Fruit fly (Drosophila melanogaster) whole organism, embryonic: Measurements from ENCODE around the gene Mocs2A.

ENCODE experiments used
- Ada2b ChIP-seq: fragments of 200-800 bp; sonication (Bioruptor generic); IDR thresholded peaks from 2 replicates; pipeline ENCODE4 v1.3.6; 2022; ENCODE audit warnings: missing biosample characterization, missing genetic modification characterization
- Atf3 ChIP-seq: fragments of 200-800 bp; sonication (Bioruptor generic); optimal IDR thresholded peaks from 3 replicates; lab custom pipeline; 2016; ENCODE audit warnings: missing biosample characterization, missing genetic modification characterization
- Bgb ChIP-seq: fragments of 200-800 bp; sonication (Bioruptor generic); IDR thresholded peaks from 2 replicates; pipeline ENCODE4 v1.3.6; 2022; ENCODE audit warnings: missing biosample characterization, missing genetic modification characterization; ENCODE audit not compliant: partially characterized antibody
- CG11560 ChIP-seq: fragments of 200-800 bp; sonication (Bioruptor generic); IDR thresholded peaks from 3 replicates; pipeline ENCODE4 v1.3.6; 2022; ENCODE audit warnings: missing biosample characterization, missing genetic modification characterization
- CG13424 ChIP-seq: fragments of 200-800 bp; sonication (Bioruptor generic); optimal IDR thresholded peaks from 2 replicates; lab custom pipeline; 2019; ENCODE audit warnings: missing biosample characterization, mild to moderate bottlenecking, missing genetic modification characterization, moderate library complexity
- CG14050 ChIP-seq: fragments of 200-800 bp; sonication (Bioruptor generic); IDR thresholded peaks from 3 replicates; pipeline ENCODE4 v1.3.6; 2022; ENCODE audit warnings: missing biosample characterization, missing genetic modification characterization
- CG15479 ChIP-seq: fragments of 200-800 bp; sonication (Bioruptor generic); optimal IDR thresholded peaks from 3 replicates; lab custom pipeline; 2019; ENCODE audit warnings: missing biosample characterization, mild to moderate bottlenecking, missing genetic modification characterization, moderate library complexity
- CG16779 ChIP-seq: fragments of 200-800 bp; sonication (Bioruptor generic); IDR thresholded peaks from 2 replicates; pipeline ENCODE4 v1.3.6; 2022; ENCODE audit warnings: missing biosample characterization, missing genetic modification characterization
- CG17385 ChIP-seq: fragments of 200-800 bp; sonication (Bioruptor generic); optimal IDR thresholded peaks from 3 replicates; lab custom pipeline; 2018; ENCODE audit warnings: missing biosample characterization, mild to moderate bottlenecking, missing genetic modification characterization
- CG1832 ChIP-seq: fragments of 200-800 bp; sonication (Bioruptor generic); optimal IDR thresholded peaks from 2 replicates; lab custom pipeline; 2017; ENCODE audit warnings: missing biosample characterization, mild to moderate bottlenecking, missing genetic modification characterization, inconsistent platforms
- CG2120 ChIP-seq: fragments of 200-800 bp; sonication (Bioruptor generic); optimal IDR thresholded peaks from 3 replicates; lab custom pipeline; 2016; ENCODE audit warnings: missing biosample characterization, missing genetic modification characterization
- CG3065 ChIP-seq: fragments of 200-800 bp; sonication (Bioruptor generic); optimal IDR thresholded peaks from 2 replicates; lab custom pipeline; 2016; ENCODE audit warnings: missing biosample characterization, missing genetic modification characterization
- CG3726 ChIP-seq: fragments of 200-800 bp; sonication (Bioruptor generic); IDR thresholded peaks from 3 replicates; pipeline ENCODE4, ENCODE4 v1.3.6; 2022; ENCODE audit warnings: missing biosample characterization, missing genetic modification characterization
- CG4424 ChIP-seq: fragments of 200-800 bp; sonication (Bioruptor generic); optimal IDR thresholded peaks from 3 replicates; lab custom pipeline; 2016; ENCODE audit warnings: missing biosample characterization, missing genetic modification characterization
- CG9932 ChIP-seq: fragments of 200-800 bp; sonication (Bioruptor generic); IDR thresholded peaks from 2 replicates; pipeline ENCODE4 v1.3.6; 2022; ENCODE audit warnings: missing biosample characterization, missing genetic modification characterization
- D ChIP-seq, 2 experiments: fragments of 200-800 bp in 1 of 2; fragments of >200 bp in 1 of 2; sonication (Bioruptor generic) in 1 of 2; optimal IDR thresholded peaks; 2 replicates in 1 of 2; 3 replicates in 1 of 2; lab custom pipeline; 2017; ENCODE audit warnings: mild to moderate bottlenecking in 1 of 2, missing biosample characterization in 1 of 2, missing genetic modification characterization in 1 of 2, missing genetic modification reagents in 1 of 2
- Deaf1 ChIP-seq: fragments of 200-800 bp; optimal IDR thresholded peaks from 3 replicates; lab custom pipeline; 2019; ENCODE audit warnings: missing biosample characterization, mild to moderate bottlenecking, missing genetic modification characterization, moderate library complexity
- Dek ChIP-seq: fragments of 200-800 bp; sonication (Bioruptor generic); optimal IDR thresholded peaks from 3 replicates; lab custom pipeline; 2019; ENCODE audit warnings: missing biosample characterization, mild to moderate bottlenecking, missing genetic modification characterization, moderate library complexity
- HLH54F ChIP-seq: fragments of 200-800 bp; sonication (Bioruptor generic); optimal IDR thresholded peaks from 3 replicates; lab custom pipeline; 2016; ENCODE audit warnings: missing biosample characterization, missing genetic modification characterization
- Kr ChIP-seq: fragments of 200-800 bp; sonication (Bioruptor generic); optimal IDR thresholded peaks from 2 replicates; lab custom pipeline; 2017; ENCODE audit warnings: missing biosample characterization, mild to moderate bottlenecking, missing genetic modification characterization
- Lpt ChIP-seq: fragments of >200 bp; optimal IDR thresholded peaks from 2 replicates; lab custom pipeline; 2018; ENCODE audit warnings: missing biosample characterization, missing genetic modification characterization
- Med ChIP-seq: fragments of 200-800 bp; sonication (Bioruptor generic); peaks from one replicate; lab custom pipeline; 2016; ENCODE audit warnings: missing biosample characterization, missing genetic modification characterization, mild to moderate bottlenecking, inconsistent platforms, moderate library complexity
- NK7.1 ChIP-seq: fragments of 200-800 bp; sonication (Bioruptor generic); optimal IDR thresholded peaks from 3 replicates; lab custom pipeline; 2016; ENCODE audit warnings: missing biosample characterization, missing genetic modification characterization
- Nf-YB ChIP-seq: fragments of 200-800 bp; sonication (Bioruptor generic); optimal IDR thresholded peaks from 3 replicates; lab custom pipeline; 2019; ENCODE audit warnings: missing biosample characterization, mild to moderate bottlenecking, missing genetic modification characterization, moderate library complexity
- NfI ChIP-seq: fragments of 200-800 bp; sonication (Bioruptor generic); optimal IDR thresholded peaks from 3 replicates; lab custom pipeline; 2018; ENCODE audit warnings: missing biosample characterization, mild to moderate bottlenecking, missing genetic modification characterization, moderate library complexity
- Sry-β ChIP-seq: fragments of 200-800 bp; sonication (Bioruptor generic); optimal IDR thresholded peaks from 2 replicates; lab custom pipeline; 2018; ENCODE audit warnings: missing biosample characterization, mild to moderate bottlenecking, missing genetic modification characterization, moderate library complexity
- Trl ChIP-seq, 3 experiments: fragments of >200 bp in 2 of 3; fragments of 200-800 bp in 1 of 3; sonication (Bioruptor generic) in 1 of 3; optimal IDR thresholded peaks; 2 replicates in 1 of 3; 3 replicates in 2 of 3; lab custom pipeline; 2016 to 2017; ENCODE audit warnings: missing biosample characterization in 1 of 3, missing genetic modification characterization in 1 of 3
- bsh ChIP-seq, 2 experiments: fragments of 200-800 bp; sonication (Bioruptor generic); optimal IDR thresholded peaks; 2 replicates each; lab custom pipeline; 2017 to 2018; ENCODE audit warnings: mild to moderate bottlenecking in 2 of 2, missing biosample characterization in 2 of 2, missing genetic modification characterization in 2 of 2, moderate library complexity in 1 of 2
- cg ChIP-seq: fragments of 200-800 bp; sonication (Bioruptor generic); optimal IDR thresholded peaks from 3 replicates; lab custom pipeline; 2019; ENCODE audit warnings: missing biosample characterization, mild to moderate bottlenecking, missing genetic modification characterization, moderate library complexity
- ci ChIP-seq: fragments of 200-800 bp; sonication (Bioruptor generic); IDR thresholded peaks from 3 replicates; pipeline ENCODE4 v1.3.6; 2022; ENCODE audit warnings: missing biosample characterization, missing genetic modification characterization
- crc ChIP-seq: fragments of 200-800 bp; sonication (Bioruptor generic); optimal IDR thresholded peaks from 2 replicates; lab custom pipeline; 2016; ENCODE audit warnings: missing biosample characterization, missing genetic modification characterization
- crp ChIP-seq, 2 experiments: fragments of 200-800 bp; sonication (Bioruptor generic); optimal IDR thresholded peaks; 2 replicates in 1 of 2; 3 replicates in 1 of 2; lab custom pipeline; 2017; ENCODE audit warnings: missing biosample characterization in 2 of 2, missing genetic modification characterization in 2 of 2, mild to moderate bottlenecking in 1 of 2, moderate library complexity in 1 of 2
- cwo ChIP-seq: fragments of 200-800 bp; sonication (Bioruptor generic); optimal IDR thresholded peaks from 3 replicates; lab custom pipeline; 2017; ENCODE audit warnings: missing biosample characterization, missing genetic modification characterization, mild to moderate bottlenecking, moderate library complexity, missing genetic modification reagents
- danr ChIP-seq: fragments of 200-800 bp; sonication (Bioruptor generic); IDR thresholded peaks from 2 replicates; pipeline ENCODE4 v1.3.6; 2022; ENCODE audit warnings: missing biosample characterization, missing genetic modification characterization
- esg ChIP-seq: fragments of 200-800 bp; sonication (Bioruptor generic); conservative IDR thresholded peaks from 2 replicates; pipeline ENCODE4 v1.3.6; 2022; ENCODE audit warnings: missing biosample characterization, missing genetic modification characterization
- exex ChIP-seq: fragments of 200-800 bp; sonication (Bioruptor generic); optimal IDR thresholded peaks from 4 replicates; lab custom pipeline; 2018; ENCODE audit warnings: missing biosample characterization, mild to moderate bottlenecking, missing genetic modification characterization, moderate library complexity
- ftz-f1 ChIP-seq: fragments of 200-800 bp; sonication (Bioruptor generic); optimal IDR thresholded peaks from 2 replicates; lab custom pipeline; 2016; ENCODE audit warnings: missing biosample characterization, missing genetic modification characterization
- klu ChIP-seq: fragments of 200-800 bp; sonication (Bioruptor generic); IDR thresholded peaks from 2 replicates; pipeline ENCODE4 v1.3.6; 2022; ENCODE audit warnings: missing biosample characterization, missing genetic modification characterization
- lab ChIP-seq: fragments of 200-800 bp; sonication (Bioruptor generic); optimal IDR thresholded peaks from 3 replicates; lab custom pipeline; 2017; ENCODE audit warnings: missing biosample characterization, missing genetic modification characterization, mild to moderate bottlenecking, moderate library complexity, missing genetic modification reagents
- lmd ChIP-seq: fragments of 200-800 bp; sonication (Bioruptor generic); IDR thresholded peaks from 2 replicates; pipeline ENCODE4 v1.3.6; 2022; ENCODE audit warnings: missing biosample characterization, missing genetic modification characterization
- nerfin-1 ChIP-seq: fragments of 200-800 bp; sonication (Bioruptor generic); optimal IDR thresholded peaks from 3 replicates; lab custom pipeline; 2019; ENCODE audit warnings: missing biosample characterization, mild to moderate bottlenecking, missing genetic modification characterization, moderate library complexity
- pzg ChIP-seq: fragments of 200-800 bp; sonication (Bioruptor generic); optimal IDR thresholded peaks from 3 replicates; lab custom pipeline; 2018; ENCODE audit warnings: missing biosample characterization, mild to moderate bottlenecking, missing genetic modification characterization, moderate library complexity
- scrt ChIP-seq: fragments of 200-800 bp; sonication (Bioruptor generic); optimal IDR thresholded peaks from 2 replicates; lab custom pipeline; 2018; ENCODE audit warnings: missing biosample characterization, mild to moderate bottlenecking, missing genetic modification characterization, moderate library complexity
- unc-4 ChIP-seq: fragments of 200-800 bp; sonication (Bioruptor generic); IDR thresholded peaks from 2 replicates; pipeline ENCODE4 v1.3.6; 2022; ENCODE audit warnings: missing biosample characterization, missing genetic modification characterization; ENCODE audit not compliant: partially characterized antibody
- vfl ChIP-seq: fragments of 200-800 bp; sonication (Bioruptor generic); optimal IDR thresholded peaks from 2 replicates; lab custom pipeline; 2016; ENCODE audit warnings: missing biosample characterization, missing genetic modification characterization
- yki ChIP-seq: fragments of >200 bp; optimal IDR thresholded peaks from 3 replicates; lab custom pipeline; 2018
- zen2 ChIP-seq: fragments of 200-800 bp; sonication (Bioruptor generic); IDR thresholded peaks from 3 replicates; pipeline ENCODE4 v1.3.6; 2022; ENCODE audit warnings: missing biosample characterization, missing genetic modification characterization; ENCODE audit not compliant: partially characterized antibody
- zfh1 ChIP-seq: fragments of 200-800 bp; sonication (Bioruptor generic); IDR thresholded peaks from 3 replicates; pipeline ENCODE4 v1.3.6; 2022; ENCODE audit warnings: missing biosample characterization, missing genetic modification characterization

Mocs2A gene

DNA sequence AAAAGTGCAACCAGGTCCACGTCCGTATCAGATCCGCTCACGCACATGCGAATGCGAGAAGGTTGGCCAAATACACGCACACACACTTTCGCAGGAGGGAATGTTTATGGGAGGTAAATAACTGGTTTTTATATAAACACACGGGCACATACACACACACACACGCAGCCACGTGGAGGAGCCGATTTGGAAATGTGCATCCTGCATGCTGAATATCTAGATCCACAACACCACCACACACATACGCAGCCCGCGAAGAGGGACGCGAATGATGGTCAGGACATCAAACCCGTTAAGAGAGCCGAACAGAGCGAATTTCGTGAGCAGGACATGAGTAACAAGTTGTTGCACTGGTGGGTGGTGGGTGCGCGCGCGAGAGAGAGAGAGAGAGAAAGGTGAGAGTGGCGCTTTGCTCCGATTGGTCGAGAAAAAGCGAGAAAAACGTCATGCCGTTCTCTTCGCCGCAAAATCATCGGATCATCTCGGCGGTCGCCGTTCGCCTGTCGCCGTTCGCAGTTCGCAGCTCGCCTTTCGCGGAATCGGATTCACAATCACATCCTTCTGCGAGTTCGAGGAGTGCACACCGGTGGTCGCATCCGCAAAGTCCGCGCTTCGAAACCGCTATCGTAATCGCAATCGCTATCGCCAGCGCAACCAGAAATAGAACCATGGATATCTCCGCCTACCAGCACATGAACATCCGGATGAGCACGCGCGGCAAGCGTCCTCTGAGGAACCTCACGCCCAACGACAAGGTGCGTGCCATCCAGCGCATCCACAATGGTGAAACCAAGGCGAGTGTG lies 10.6 kb upstream of the Mocs2A start, which contains the start of gene danr (continued):
- no peak for TF ChIP-seq NK7.1 (GFP tag; lab: Kevin White, UChicago)
- no peak for TF ChIP-seq unc-4
- TF ChIP-seq cwo (GFP tag; lab: Kevin White, UChicago): no peak
- 0 out of 2 replicates have a peak, but pooled peaks have one; percentile 10 for TF ChIP-seq danr (GFP tag; lab: Robert Waterston, UW)
- no peak for TF ChIP-seq lab (GFP tag; lab: Kevin White, UChicago)
- TF ChIP-seq CG17385 (GFP tag; lab: Kevin White, UChicago): no peak
- no peak for TF ChIP-seq lmd (GFP tag; lab: Robert Waterston, UW)
- TF ChIP-seq yki (lab: Kevin White, UChicago): peak; percentile 53
- TF ChIP-seq exex (tag; lab: Kevin White, UChicago): no peak
- TF ChIP-seq NfI (GFP tag; lab: Kevin White, UChicago): no peak
- TF ChIP-seq CG1832 (GFP tag; lab: Kevin White, UChicago): peak; percentile 64
- no peak for TF ChIP-seq Atf3 (GFP tag; lab: Kevin White, UChicago)
- TF ChIP-seq CG15479 (GFP tag; lab: Kevin White, UChicago): peak; percentile 61
- TF ChIP-seq Dek: no peak
- peak in 1 of 2 experiments; percentile 50 for TF ChIP-seq bsh (GFP tag; optimal IDR thresholded peaks at IDR 0.05; lab: Kevin White, UChicago)
- no peak for TF ChIP-seq klu (GFP tag; lab: Robert Waterston, UW)
- no peak for TF ChIP-seq CG14050
- no peak for TF ChIP-seq Lpt (GFP tag; lab: Kevin White, UChicago)
- no peak for TF ChIP-seq CG3065
- no peak for TF ChIP-seq ci (GFP tag; lab: Robert Waterston, UW)
- no peak for TF ChIP-seq zfh1
- TF ChIP-seq crp (GFP tag; optimal IDR thresholded peaks at IDR 0.05; lab: Kevin White, UChicago): no peak
- no peak for TF ChIP-seq CG4424 (GFP tag; lab: Kevin White, UChicago)
- peak; percentile 57 for TF ChIP-seq D (optimal IDR thresholded peaks at IDR 0.05; lab: Kevin White, UChicago)
- TF ChIP-seq D (GFP tag; optimal IDR thresholded peaks at IDR 0.05; lab: Kevin White, UChicago): no peak
- TF ChIP-seq esg (GFP tag; lab: Robert Waterston, UW): no peak
- 0 out of 2 replicates have a peak, but pooled peaks have one; percentile 11 for TF ChIP-seq Bgb
- TF ChIP-seq cg (GFP tag; lab: Kevin White, UChicago): peak; percentile 72
- no peak for TF ChIP-seq HLH54F (GFP tag; lab: Kevin White, UChicago)
- TF ChIP-seq CG3726: no peak
- TF ChIP-seq pzg (GFP tag; lab: Kevin White, UChicago): no peak
- TF ChIP-seq Med (GFP tag; lab: Kevin White, UChicago): no peak
- TF ChIP-seq Kr: peak; percentile 62
- TF ChIP-seq nerfin-1 (tag; lab: Kevin White, UChicago): peak; percentile 6
- TF ChIP-seq Trl (optimal IDR thresholded peaks at IDR 0.05; lab: Kevin White, UChicago): peak; percentile 68 to 87
- TF ChIP-seq Trl (GFP tag; optimal IDR thresholded peaks at IDR 0.05; lab: Kevin White, UChicago): no peak
- peak; percentile 22; the same call in 1 of the 3 replicates for TF ChIP-seq zen2
- TF ChIP-seq ftz-f1 (GFP tag; lab: Kevin White, UChicago): no peak
- no peak for TF ChIP-seq Ada2b
- peak; percentile 96 for TF ChIP-seq Nf-YB (GFP tag; lab: Kevin White, UChicago)
- TF ChIP-seq CG2120 (GFP tag; lab: Kevin White, UChicago): no peak
- TF ChIP-seq Deaf1 (tag; lab: Kevin White, UChicago): peak; percentile 92
- TF ChIP-seq scrt: peak; percentile 96
- TF ChIP-seq CG11560 (tag; lab: Robert Waterston, UW): no peak
- no peak for TF ChIP-seq vfl (GFP tag; lab: Kevin White, UChicago)
- no peak for TF ChIP-seq CG16779
- TF ChIP-seq crc (GFP tag; lab: Kevin White, UChicago): no peak
- no peak for TF ChIP-seq CG13424 (tag; lab: Kevin White, UChicago)
- no peak for TF ChIP-seq Sry-β
- TF ChIP-seq CG9932 (GFP tag; lab: Robert Waterston, UW): no peak
